Fruit fly (Drosophila melanogaster) whole organism, embryonic: ENCODE measurements around the gene CG42784.
A peak's percentile ranks its signal among the peaks of the same experiment; 100 is the strongest.

Experiments used
- Ada2b ChIP-seq: fragments of 200-800 bp; sonication (Bioruptor generic); IDR thresholded peaks from 2 replicates; pipeline ENCODE4 v1.3.6; 2022; ENCODE audit warnings: missing biosample characterization, missing genetic modification characterization
- BEAF-32 ChIP-seq: fragments of 200-800 bp; sonication (Bioruptor generic); optimal IDR thresholded peaks from 3 replicates; lab custom pipeline; 2017; ENCODE audit warnings: missing biosample characterization, missing genetic modification characterization, mild to moderate bottlenecking, moderate library complexity, missing genetic modification reagents
- CG10267 ChIP-seq: fragments of 200-800 bp; sonication (Bioruptor generic); optimal IDR thresholded peaks from 2 replicates; lab custom pipeline; 2018; ENCODE audit warnings: missing biosample characterization, mild to moderate bottlenecking, missing genetic modification characterization, moderate library complexity
- CG12391 ChIP-seq: fragments of 200-800 bp; sonication (Bioruptor generic); optimal IDR thresholded peaks from 3 replicates; lab custom pipeline; 2018; ENCODE audit warnings: missing biosample characterization, mild to moderate bottlenecking, missing genetic modification characterization, moderate library complexity
- CG12659 ChIP-seq: fragments of 200-800 bp; sonication (Bioruptor generic); optimal IDR thresholded peaks from 3 replicates; lab custom pipeline; 2017; ENCODE audit warnings: mild to moderate bottlenecking, missing biosample characterization, missing genetic modification reagents, missing genetic modification characterization
- CG13287 ChIP-seq: fragments of 200-800 bp; sonication (Bioruptor generic); IDR thresholded peaks from 2 replicates; pipeline ENCODE4 v1.3.6; 2022; ENCODE audit warnings: missing biosample characterization, missing genetic modification characterization; ENCODE audit not compliant: partially characterized antibody
- CG13424 ChIP-seq: fragments of 200-800 bp; sonication (Bioruptor generic); optimal IDR thresholded peaks from 2 replicates; lab custom pipeline; 2019; ENCODE audit warnings: missing biosample characterization, mild to moderate bottlenecking, missing genetic modification characterization, moderate library complexity
- CG15514 ChIP-seq: fragments of 200-800 bp; sonication (Bioruptor generic); optimal IDR thresholded peaks from 3 replicates; lab custom pipeline; 2017; ENCODE audit warnings: missing biosample characterization, missing genetic modification characterization, mild to moderate bottlenecking, moderate library complexity, missing genetic modification reagents
- CG15601 ChIP-seq: fragments of 200-800 bp; sonication (Bioruptor generic); optimal IDR thresholded peaks from 3 replicates; lab custom pipeline; 2019; ENCODE audit warnings: missing biosample characterization, mild to moderate bottlenecking, missing genetic modification characterization, moderate library complexity
- CG17361 ChIP-seq: fragments of 200-800 bp; sonication (Bioruptor generic); IDR thresholded peaks from 3 replicates; pipeline ENCODE4 v1.3.6; 2022; ENCODE audit warnings: missing biosample characterization, missing genetic modification characterization
- CG17829 ChIP-seq: fragments of 200-800 bp; optimal IDR thresholded peaks from 2 replicates; lab custom pipeline; 2019; ENCODE audit warnings: missing biosample characterization, mild to moderate bottlenecking, missing genetic modification characterization, moderate library complexity
- CG2116 ChIP-seq: fragments of 200-800 bp; sonication (Bioruptor generic); optimal IDR thresholded peaks from 3 replicates; lab custom pipeline; 2018; ENCODE audit warnings: missing biosample characterization, mild to moderate bottlenecking, missing genetic modification characterization
- CG2120 ChIP-seq: fragments of 200-800 bp; sonication (Bioruptor generic); optimal IDR thresholded peaks from 3 replicates; lab custom pipeline; 2016; ENCODE audit warnings: missing biosample characterization, missing genetic modification characterization
- CG30403 ChIP-seq: fragments of 200-800 bp; sonication (Bioruptor generic); optimal IDR thresholded peaks from 3 replicates; lab custom pipeline; 2016; ENCODE audit warnings: missing biosample characterization, missing genetic modification characterization
- CG3407 ChIP-seq: fragments of 200-800 bp; sonication (Bioruptor generic); optimal IDR thresholded peaks from 2 replicates; lab custom pipeline; 2018; ENCODE audit warnings: missing biosample characterization, mild to moderate bottlenecking, missing genetic modification characterization
- CG34422 ChIP-seq: fragments of 200-800 bp; sonication (Bioruptor generic); IDR thresholded peaks from 3 replicates; pipeline ENCODE4 v1.3.6; 2022; ENCODE audit warnings: missing biosample characterization, missing genetic modification characterization
- CG4328 ChIP-seq: fragments of 200-800 bp; sonication (Bioruptor generic); optimal IDR thresholded peaks from 3 replicates; lab custom pipeline; 2017; ENCODE audit warnings: missing biosample characterization, missing genetic modification reagents, missing genetic modification characterization
- CG6689 ChIP-seq: fragments of 200-800 bp; sonication (Bioruptor generic); IDR thresholded peaks from 2 replicates; pipeline ENCODE4 v1.3.6; 2022; ENCODE audit warnings: missing biosample characterization, missing genetic modification characterization
- CG8290 ChIP-seq, 3 experiments: fragments of 200-800 bp; sonication (Bioruptor generic); optimal IDR thresholded peaks; 2 replicates each; lab custom pipeline; 2016 to 2019; ENCODE audit warnings: missing biosample characterization in 3 of 3, missing genetic modification characterization in 3 of 3, mild to moderate bottlenecking in 2 of 3, moderate library complexity in 1 of 3
- CG8924 ChIP-seq: fragments of 200-800 bp; optimal IDR thresholded peaks from 3 replicates; lab custom pipeline; 2019; ENCODE audit warnings: missing biosample characterization, mild to moderate bottlenecking, missing genetic modification characterization, moderate library complexity
- CG9876 ChIP-seq: fragments of 200-800 bp; sonication (Bioruptor generic); optimal IDR thresholded peaks from 2 replicates; lab custom pipeline; 2016; ENCODE audit warnings: missing biosample characterization, missing genetic modification characterization
- CG9932 ChIP-seq: fragments of 200-800 bp; sonication (Bioruptor generic); IDR thresholded peaks from 2 replicates; pipeline ENCODE4 v1.3.6; 2022; ENCODE audit warnings: missing biosample characterization, missing genetic modification characterization
- Dll ChIP-seq: fragments of 200-800 bp; sonication (Bioruptor generic); IDR thresholded peaks from 4 replicates; pipeline ENCODE4 v1.3.6; 2022; ENCODE audit warnings: missing biosample characterization, missing genetic modification characterization; ENCODE audit not compliant: partially characterized antibody
- Doc3 ChIP-seq: fragments of 200-800 bp; sonication (Bioruptor generic); IDR thresholded peaks from 3 replicates; pipeline ENCODE4 v1.3.6; 2022; ENCODE audit warnings: missing biosample characterization, missing genetic modification characterization; ENCODE audit not compliant: partially characterized antibody
- HLH4C ChIP-seq: fragments of 200-800 bp; sonication (Bioruptor generic); IDR thresholded peaks from 3 replicates; pipeline ENCODE4 v1.3.6; 2022; ENCODE audit warnings: missing biosample characterization, missing genetic modification characterization; ENCODE audit not compliant: partially characterized antibody
- Hr3 ChIP-seq: fragments of 200-800 bp; sonication (Bioruptor generic); optimal IDR thresholded peaks from 3 replicates; lab custom pipeline; 2016; ENCODE audit warnings: missing biosample characterization, missing genetic modification characterization
- MESR4 ChIP-seq: fragments of 200-800 bp; sonication (Bioruptor generic); optimal IDR thresholded peaks from 2 replicates; lab custom pipeline; 2018; ENCODE audit warnings: missing biosample characterization, mild to moderate bottlenecking, missing genetic modification characterization, moderate library complexity
- Med ChIP-seq: fragments of 200-800 bp; sonication (Bioruptor generic); peaks from one replicate; lab custom pipeline; 2016; ENCODE audit warnings: missing biosample characterization, missing genetic modification characterization, mild to moderate bottlenecking, inconsistent platforms, moderate library complexity
- NFAT ChIP-seq: fragments of 200-800 bp; sonication (Bioruptor generic); IDR thresholded peaks from 2 replicates; pipeline ENCODE4 v1.3.6; 2022; ENCODE audit warnings: missing biosample characterization, missing genetic modification characterization
- Pdp1 ChIP-seq, 2 experiments: fragments of 200-800 bp; sonication (Bioruptor generic); optimal IDR thresholded peaks; 3 replicates each; lab custom pipeline; 2016; ENCODE audit warnings: missing biosample characterization in 2 of 2, missing genetic modification characterization in 2 of 2, mild to moderate bottlenecking in 1 of 2, moderate library complexity in 1 of 2
- Scr ChIP-seq: fragments of 200-800 bp; sonication (Bioruptor generic); IDR thresholded peaks from 2 replicates; pipeline ENCODE4 v1.3.6; 2022; ENCODE audit warnings: missing biosample characterization, missing genetic modification characterization; ENCODE audit not compliant: partially characterized antibody
- Sry-δ ChIP-seq: fragments of 200-800 bp; sonication (Bioruptor generic); optimal IDR thresholded peaks from 2 replicates; lab custom pipeline; 2016; ENCODE audit warnings: missing biosample characterization, missing genetic modification characterization
- Xbp1 ChIP-seq: fragments of 200-800 bp; sonication (Bioruptor generic); optimal IDR thresholded peaks from 3 replicates; lab custom pipeline; 2016; ENCODE audit warnings: missing biosample characterization, mild to moderate bottlenecking, missing genetic modification characterization
- danr ChIP-seq: fragments of 200-800 bp; sonication (Bioruptor generic); IDR thresholded peaks from 2 replicates; pipeline ENCODE4 v1.3.6; 2022; ENCODE audit warnings: missing biosample characterization, missing genetic modification characterization
- dysf ChIP-seq: fragments of 200-800 bp; sonication (Bioruptor generic); IDR thresholded peaks from 3 replicates; pipeline ENCODE4 v1.3.6; 2022; ENCODE audit warnings: missing biosample characterization, missing genetic modification characterization
- eyg ChIP-seq: fragments of 200-800 bp; sonication (Bioruptor generic); optimal IDR thresholded peaks from 3 replicates; lab custom pipeline; 2016; ENCODE audit warnings: missing biosample characterization, missing genetic modification characterization
- fru ChIP-seq: fragments of >200 bp; optimal IDR thresholded peaks from 2 replicates; lab custom pipeline; 2017
- gem ChIP-seq: fragments of 200-800 bp; sonication (Bioruptor generic); optimal IDR thresholded peaks from 2 replicates; lab custom pipeline; 2019; ENCODE audit warnings: missing biosample characterization, mild to moderate bottlenecking, missing genetic modification characterization, moderate library complexity
- gt ChIP-seq: fragments of 200-800 bp; sonication (Bioruptor generic); IDR thresholded peaks from 2 replicates; pipeline ENCODE4 v1.3.6; 2022; ENCODE audit warnings: missing biosample characterization, missing genetic modification characterization
- ken ChIP-seq: fragments of 200-800 bp; sonication (Bioruptor generic); IDR thresholded peaks from 3 replicates; pipeline ENCODE4 v1.3.6; 2022; ENCODE audit warnings: missing biosample characterization, missing genetic modification characterization
- odd ChIP-seq: fragments of 200-800 bp; sonication (Bioruptor generic); optimal IDR thresholded peaks from 2 replicates; lab custom pipeline; 2017; ENCODE audit warnings: missing biosample characterization, mild to moderate bottlenecking, missing genetic modification characterization
- phol ChIP-seq: fragments of 200-800 bp; sonication (Bioruptor generic); optimal IDR thresholded peaks from 3 replicates; lab custom pipeline; 2018; ENCODE audit warnings: missing biosample characterization, mild to moderate bottlenecking, missing genetic modification characterization, moderate library complexity
- row ChIP-seq: fragments of 200-800 bp; sonication (Bioruptor generic); IDR thresholded peaks from 3 replicates; pipeline ENCODE4 v1.3.6; 2022; ENCODE audit warnings: missing biosample characterization, missing genetic modification characterization
- sens ChIP-seq: fragments of 200-800 bp; sonication (Bioruptor generic); peaks from one replicate; lab custom pipeline; 2016; ENCODE audit warnings: missing biosample characterization, missing genetic modification characterization
- slbo ChIP-seq: fragments of 200-800 bp; sonication (Bioruptor generic); IDR thresholded peaks from 2 replicates; pipeline ENCODE4 v1.3.6; 2022; ENCODE audit warnings: missing biosample characterization, missing genetic modification characterization
- stwl ChIP-seq: fragments of 200-800 bp; sonication (Bioruptor generic); optimal IDR thresholded peaks from 3 replicates; lab custom pipeline; 2018; ENCODE audit warnings: missing biosample characterization, mild to moderate bottlenecking, missing genetic modification characterization, moderate library complexity
- sug ChIP-seq: fragments of 200-800 bp; optimal IDR thresholded peaks from 2 replicates; lab custom pipeline; 2019; ENCODE audit warnings: missing biosample characterization, mild to moderate bottlenecking, missing genetic modification characterization, moderate library complexity
- trem ChIP-seq: fragments of 200-800 bp; optimal IDR thresholded peaks from 3 replicates; lab custom pipeline; 2019; ENCODE audit warnings: missing biosample characterization, mild to moderate bottlenecking, missing genetic modification characterization, moderate library complexity

CG42784 gene

dm6 chr2L:13382351-13383029 is 32.7 kb upstream of the CG42784 start, which contains the start of gene loqs:
Gene loqs, plus strand, starts transcription at chr2L:13382652.
- TF ChIP-seq NFAT (GFP tag; lab: Robert Waterston, UW) = no peak
- TF ChIP-seq CG6689 (GFP tag; lab: Robert Waterston, UW) = 0 out of 2 replicates have a peak, but pooled peaks have one; percentile 5
- TF ChIP-seq sug (tag; lab: Kevin White, UChicago) = peak; percentile 36
- TF ChIP-seq CG10267 (tag; lab: Kevin White, UChicago) = peak; percentile 39
- peak; percentile 18 for TF ChIP-seq CG17829 (tag; lab: Kevin White, UChicago)
- TF ChIP-seq gem (tag; lab: Kevin White, UChicago) = peak; percentile 50
- peak; percentile 18 for TF ChIP-seq CG15514 (GFP tag; lab: Kevin White, UChicago)
- peak; percentile 39; the same call in 1 of the 3 replicates for TF ChIP-seq Doc3 (GFP tag; lab: Robert Waterston, UW)
- peak; percentile 55 for TF ChIP-seq MESR4 (GFP tag; lab: Kevin White, UChicago)
- 0 out of 3 replicates have a peak, but pooled peaks have one; percentile 27 for TF ChIP-seq CG17361 (GFP tag; lab: Robert Waterston, UW)
- TF ChIP-seq CG8924 = peak; percentile 31
- peak; percentile 45 for TF ChIP-seq BEAF-32 (GFP tag; lab: Kevin White, UChicago)
- TF ChIP-seq row (GFP tag; lab: Robert Waterston, UW) = peak; percentile 62
- TF ChIP-seq CG9876 (GFP tag; lab: Kevin White, UChicago) = no peak
- TF ChIP-seq Pdp1 (GFP tag; optimal IDR thresholded peaks at IDR 0.05; lab: Kevin White, UChicago) = peak in 1 of 2 experiments; percentile 36
- TF ChIP-seq CG12391 (tag; lab: Kevin White, UChicago) = peak; percentile 60
- TF ChIP-seq Scr (GFP tag; lab: Robert Waterston, UW) = peak; percentile 51
- no peak for TF ChIP-seq fru (lab: Kevin White, UChicago)
- no peak for TF ChIP-seq gt (GFP tag; lab: Robert Waterston, UW)
- peak; percentile 12 for TF ChIP-seq CG15601 (tag; lab: Kevin White, UChicago)
- TF ChIP-seq Ada2b (GFP tag; lab: Robert Waterston, UW) = peak; percentile 10; the same call in 1 of the 2 replicates
- peak; percentile 46; the same call in 1 of the 2 replicates for TF ChIP-seq slbo
- peak; percentile 73 for TF ChIP-seq Dll (GFP tag; lab: Robert Waterston, UW)
- TF ChIP-seq Med = peak; percentile 25
- peak; percentile 45 for TF ChIP-seq CG2120 (GFP tag; lab: Kevin White, UChicago)
- TF ChIP-seq dysf (GFP tag; lab: Robert Waterston, UW) = no peak
- TF ChIP-seq CG3407 (GFP tag; lab: Kevin White, UChicago) = no peak
- TF ChIP-seq CG13424 = peak; percentile 31
- peak; percentile 50 for TF ChIP-seq stwl (tag; lab: Kevin White, UChicago)
- peak; percentile 55 for TF ChIP-seq CG9932 (GFP tag; lab: Robert Waterston, UW)
- no peak for TF ChIP-seq CG34422
- peak; percentile 83 for TF ChIP-seq CG2116 (GFP tag; lab: Kevin White, UChicago)
- peak; percentile 32 for TF ChIP-seq sens (GFP tag; lab: Kevin White, UChicago)
- TF ChIP-seq CG13287 = peak; percentile 67
- TF ChIP-seq Hr3 (GFP tag; lab: Kevin White, UChicago) = peak; percentile 6
- TF ChIP-seq HLH4C (GFP tag; lab: Robert Waterston, UW) = 0 out of 3 replicates have a peak, but pooled peaks have one; percentile 46
- TF ChIP-seq odd (GFP tag; lab: Kevin White, UChicago) = no peak
- TF ChIP-seq Xbp1 (GFP tag; lab: Kevin White, UChicago) = peak; percentile 8
- peak; percentile 18 for TF ChIP-seq CG30403 (GFP tag; lab: Kevin White, UChicago)
- TF ChIP-seq eyg (GFP tag; lab: Kevin White, UChicago) = no peak
- no peak for TF ChIP-seq ken (GFP tag; lab: Robert Waterston, UW)
- no peak for TF ChIP-seq danr
- TF ChIP-seq CG12659 (GFP tag; lab: Kevin White, UChicago) = peak; percentile 49
- TF ChIP-seq CG4328 (GFP tag; lab: Kevin White, UChicago) = no peak
- peak; percentile 52 for TF ChIP-seq CG8290 (GFP tag; optimal IDR thresholded peaks at IDR 0.05; lab: Kevin White, UChicago)
- TF ChIP-seq CG8290 (tag; optimal IDR thresholded peaks at IDR 0.05; lab: Kevin White, UChicago) = no peak
- peak; percentile 54 for TF ChIP-seq trem (tag; lab: Kevin White, UChicago)
- TF ChIP-seq phol (tag; lab: Kevin White, UChicago) = peak; percentile 48
- peak; percentile 4 for TF ChIP-seq Sry-δ (GFP tag; lab: Kevin White, UChicago)
